Fruit fly (Drosophila melanogaster) whole organism, embryonic: ENCODE results near the gene crq.

Source experiments
- Ada2b ChIP-seq: fragments of 200-800 bp; sonication (Bioruptor generic); IDR thresholded peaks from 2 replicates; pipeline ENCODE4 v1.3.6; 2022; ENCODE audit warnings: missing biosample characterization, missing genetic modification characterization
- Aef1 ChIP-seq: fragments of 200-800 bp; sonication (Bioruptor generic); IDR thresholded peaks from 3 replicates; pipeline ENCODE4 v1.3.6; 2022; ENCODE audit warnings: missing biosample characterization, missing genetic modification characterization
- Bgb ChIP-seq: fragments of 200-800 bp; sonication (Bioruptor generic); IDR thresholded peaks from 2 replicates; pipeline ENCODE4 v1.3.6; 2022; ENCODE audit warnings: missing biosample characterization, missing genetic modification characterization; ENCODE audit not compliant: partially characterized antibody
- CG10274 ChIP-seq: fragments of 200-800 bp; sonication (Bioruptor generic); optimal IDR thresholded peaks from 3 replicates; lab custom pipeline; 2017; ENCODE audit warnings: missing biosample characterization, mild to moderate bottlenecking, missing genetic modification characterization
- CG10979 ChIP-seq: fragments of 200-800 bp; sonication (Bioruptor generic); optimal IDR thresholded peaks from 2 replicates; lab custom pipeline; 2018; ENCODE audit warnings: missing biosample characterization, mild to moderate bottlenecking, missing genetic modification characterization, moderate library complexity
- CG12744 ChIP-seq: fragments of 200-800 bp; sonication (Bioruptor generic); optimal IDR thresholded peaks from 2 replicates; lab custom pipeline; 2016; ENCODE audit warnings: missing biosample characterization, missing genetic modification characterization
- CG1602 ChIP-seq: fragments of 200-800 bp; sonication (Bioruptor generic); optimal IDR thresholded peaks from 3 replicates; lab custom pipeline; 2016; ENCODE audit warnings: missing biosample characterization, missing genetic modification characterization
- CG17385 ChIP-seq: fragments of 200-800 bp; sonication (Bioruptor generic); optimal IDR thresholded peaks from 3 replicates; lab custom pipeline; 2018; ENCODE audit warnings: missing biosample characterization, mild to moderate bottlenecking, missing genetic modification characterization
- CG30020 ChIP-seq: fragments of 200-800 bp; optimal IDR thresholded peaks from 2 replicates; lab custom pipeline; 2019; ENCODE audit warnings: missing biosample characterization, mild to moderate bottlenecking, missing genetic modification characterization, moderate library complexity
- CG3065 ChIP-seq: fragments of 200-800 bp; sonication (Bioruptor generic); optimal IDR thresholded peaks from 2 replicates; lab custom pipeline; 2016; ENCODE audit warnings: missing biosample characterization, missing genetic modification characterization
- CG32767 ChIP-seq: fragments of 200-800 bp; sonication (Bioruptor generic); IDR thresholded peaks from 2 replicates; pipeline ENCODE4 v1.3.6; 2022; ENCODE audit warnings: missing biosample characterization, missing genetic modification characterization
- CG3847 ChIP-seq: fragments of 200-800 bp; sonication (Bioruptor generic); IDR thresholded peaks from 2 replicates; pipeline ENCODE4 v1.3.6; 2022; ENCODE audit warnings: missing biosample characterization, missing genetic modification characterization
- CG4617 ChIP-seq: fragments of 200-800 bp; sonication (Bioruptor generic); optimal IDR thresholded peaks from 3 replicates; lab custom pipeline; 2016; ENCODE audit warnings: missing biosample characterization, missing genetic modification characterization, borderline replicate concordance
- CG6654 ChIP-seq: fragments of 200-800 bp; sonication (Bioruptor generic); optimal IDR thresholded peaks from 2 replicates; lab custom pipeline; 2017; ENCODE audit warnings: missing biosample characterization, mild to moderate bottlenecking, missing genetic modification characterization
- CG7271 ChIP-seq: fragments of 200-800 bp; sonication (Bioruptor generic); optimal IDR thresholded peaks from 2 replicates; lab custom pipeline; 2018; ENCODE audit warnings: missing biosample characterization, mild to moderate bottlenecking, missing genetic modification characterization, moderate library complexity
- CG7987 ChIP-seq: fragments of 200-800 bp; sonication (Bioruptor generic); optimal IDR thresholded peaks from 2 replicates; lab custom pipeline; 2018; ENCODE audit warnings: missing biosample characterization, mild to moderate bottlenecking, missing genetic modification characterization, moderate library complexity
- CG8281 ChIP-seq: fragments of 200-800 bp; sonication (Bioruptor generic); optimal IDR thresholded peaks from 2 replicates; lab custom pipeline; 2018; ENCODE audit warnings: missing biosample characterization, mild to moderate bottlenecking, missing genetic modification characterization, moderate library complexity
- CG9797 ChIP-seq: fragments of 200-800 bp; sonication (Bioruptor generic); optimal IDR thresholded peaks from 3 replicates; lab custom pipeline; 2018; ENCODE audit warnings: missing biosample characterization, mild to moderate bottlenecking, missing genetic modification characterization
- CrebB ChIP-seq: fragments of 200-800 bp; sonication (Bioruptor generic); optimal IDR thresholded peaks from 3 replicates; lab custom pipeline; 2018; ENCODE audit warnings: missing biosample characterization, mild to moderate bottlenecking, missing genetic modification characterization
- D19A ChIP-seq: fragments of 200-800 bp; optimal IDR thresholded peaks from 3 replicates; lab custom pipeline; 2019; ENCODE audit warnings: missing biosample characterization, mild to moderate bottlenecking, missing genetic modification characterization, moderate library complexity
- Dek ChIP-seq: fragments of 200-800 bp; sonication (Bioruptor generic); optimal IDR thresholded peaks from 3 replicates; lab custom pipeline; 2019; ENCODE audit warnings: missing biosample characterization, mild to moderate bottlenecking, missing genetic modification characterization, moderate library complexity
- Dp ChIP-seq: fragments of 200-800 bp; sonication (Bioruptor generic); optimal IDR thresholded peaks from 2 replicates; lab custom pipeline; 2018; ENCODE audit warnings: missing biosample characterization, mild to moderate bottlenecking, missing genetic modification characterization, moderate library complexity
- ERR ChIP-seq: fragments of 200-800 bp; sonication (Bioruptor generic); optimal IDR thresholded peaks from 2 replicates; lab custom pipeline; 2016; ENCODE audit warnings: missing biosample characterization, missing genetic modification characterization
- GATAe ChIP-seq: fragments of 200-800 bp; sonication (Bioruptor generic); conservative IDR thresholded peaks from 2 replicates; pipeline ENCODE4 v1.3.6; 2022; ENCODE audit warnings: missing biosample characterization, missing genetic modification characterization
- Gsc ChIP-seq: fragments of 200-800 bp; sonication (Bioruptor generic); IDR thresholded peaks from 2 replicates; pipeline ENCODE4 v1.3.6; 2022; ENCODE audit warnings: missing biosample characterization, missing genetic modification characterization
- Gug ChIP-seq: fragments of 200-800 bp; sonication (Bioruptor generic); IDR thresholded peaks from 4 replicates; pipeline ENCODE4 v1.3.6; 2022; ENCODE audit warnings: missing biosample characterization, missing genetic modification characterization
- Hey ChIP-seq: fragments of 200-800 bp; sonication (Bioruptor generic); optimal IDR thresholded peaks from 3 replicates; lab custom pipeline; 2018; ENCODE audit warnings: missing biosample characterization, mild to moderate bottlenecking, missing genetic modification characterization
- Hr78 ChIP-seq, 2 experiments: fragments of 200-800 bp in 1 of 2; fragments of >200 bp in 1 of 2; sonication (Bioruptor generic) in 1 of 2; optimal IDR thresholded peaks; 2 replicates each; lab custom pipeline; 2017 to 2019; ENCODE audit warnings: missing biosample characterization in 2 of 2, missing genetic modification characterization in 2 of 2, mild to moderate bottlenecking in 1 of 2, moderate library complexity in 1 of 2
- Lim3 ChIP-seq: fragments of 200-800 bp; sonication (Bioruptor generic); IDR thresholded peaks from 2 replicates; pipeline ENCODE4 v1.3.6; 2022; ENCODE audit warnings: missing biosample characterization, missing genetic modification characterization
- Myb ChIP-seq: fragments of 200-800 bp; sonication (Bioruptor generic); optimal IDR thresholded peaks from 2 replicates; lab custom pipeline; 2016; ENCODE audit warnings: missing biosample characterization, missing genetic modification characterization
- Nf-YC ChIP-seq: fragments of 200-800 bp; optimal IDR thresholded peaks from 3 replicates; lab custom pipeline; 2019; ENCODE audit warnings: missing biosample characterization, mild to moderate bottlenecking, missing genetic modification characterization, moderate library complexity
- Sry-β ChIP-seq: fragments of 200-800 bp; sonication (Bioruptor generic); optimal IDR thresholded peaks from 2 replicates; lab custom pipeline; 2018; ENCODE audit warnings: missing biosample characterization, mild to moderate bottlenecking, missing genetic modification characterization, moderate library complexity
- cad ChIP-seq: fragments of >200 bp; optimal IDR thresholded peaks from 2 replicates; lab custom pipeline; 2017; ENCODE audit warnings: missing biosample characterization, missing genetic modification characterization
- dati ChIP-seq: fragments of 200-800 bp; sonication (Bioruptor generic); IDR thresholded peaks from 2 replicates; pipeline ENCODE4 v1.3.6; 2022; ENCODE audit warnings: missing biosample characterization, missing genetic modification characterization
- emc ChIP-seq: fragments of 200-800 bp; sonication (Bioruptor generic); optimal IDR thresholded peaks from 2 replicates; lab custom pipeline; 2016; ENCODE audit warnings: missing biosample characterization, missing genetic modification characterization
- ewg ChIP-seq: fragments of 200-800 bp; sonication (Bioruptor generic); optimal IDR thresholded peaks from 3 replicates; lab custom pipeline; 2017; ENCODE audit warnings: mild to moderate bottlenecking, missing biosample characterization, missing genetic modification reagents, missing genetic modification characterization
- ftz-f1 ChIP-seq: fragments of 200-800 bp; sonication (Bioruptor generic); optimal IDR thresholded peaks from 2 replicates; lab custom pipeline; 2016; ENCODE audit warnings: missing biosample characterization, missing genetic modification characterization
- gcm2 ChIP-seq: fragments of 200-800 bp; sonication (Bioruptor generic); optimal IDR thresholded peaks from 2 replicates; lab custom pipeline; 2016; ENCODE audit warnings: missing biosample characterization, missing genetic modification characterization
- gfzf ChIP-seq: fragments of 200-800 bp; sonication (Bioruptor generic); optimal IDR thresholded peaks from 2 replicates; lab custom pipeline; 2016; ENCODE audit warnings: missing biosample characterization, mild to moderate bottlenecking, missing genetic modification characterization, moderate library complexity
- h ChIP-seq: fragments of >200 bp; optimal IDR thresholded peaks from 2 replicates; lab custom pipeline; 2017
- ken ChIP-seq: fragments of 200-800 bp; sonication (Bioruptor generic); IDR thresholded peaks from 3 replicates; pipeline ENCODE4 v1.3.6; 2022; ENCODE audit warnings: missing biosample characterization, missing genetic modification characterization
- klu ChIP-seq: fragments of 200-800 bp; sonication (Bioruptor generic); IDR thresholded peaks from 2 replicates; pipeline ENCODE4 v1.3.6; 2022; ENCODE audit warnings: missing biosample characterization, missing genetic modification characterization
- kni ChIP-seq: fragments of 200-800 bp; sonication (Bioruptor generic); optimal IDR thresholded peaks from 3 replicates; lab custom pipeline; 2017; ENCODE audit warnings: mild to moderate bottlenecking, missing biosample characterization, missing genetic modification reagents, missing genetic modification characterization
- prd ChIP-seq, 3 experiments: fragments of >200 bp in 2 of 3; fragments of 200-800 bp in 1 of 3; sonication (Bioruptor generic) in 1 of 3; optimal IDR thresholded peaks in 2 of 3; IDR thresholded peaks in 1 of 3; 2 replicates in 2 of 3; 3 replicates in 1 of 3; pipeline versions ENCODE4 v1.3.6 to Lab custom; 2017 to 2022; ENCODE audit warnings: missing biosample characterization in 1 of 3, missing genetic modification characterization in 1 of 3
- pzg ChIP-seq: fragments of 200-800 bp; sonication (Bioruptor generic); optimal IDR thresholded peaks from 3 replicates; lab custom pipeline; 2018; ENCODE audit warnings: missing biosample characterization, mild to moderate bottlenecking, missing genetic modification characterization, moderate library complexity
- rib ChIP-seq: fragments of 200-800 bp; sonication (Bioruptor generic); IDR thresholded peaks from 2 replicates; pipeline ENCODE4 v1.3.6; 2022; ENCODE audit warnings: missing biosample characterization, missing genetic modification characterization
- sisA ChIP-seq: fragments of 200-800 bp; sonication (Bioruptor generic); IDR thresholded peaks from 2 replicates; pipeline ENCODE4 v1.3.6; 2022; ENCODE audit warnings: missing biosample characterization, missing genetic modification characterization
- sob ChIP-seq: fragments of 200-800 bp; sonication (Bioruptor generic); IDR thresholded peaks from 2 replicates; pipeline ENCODE4 v1.3.6; 2022; ENCODE audit warnings: missing biosample characterization, missing genetic modification characterization
- stwl ChIP-seq: fragments of 200-800 bp; sonication (Bioruptor generic); optimal IDR thresholded peaks from 3 replicates; lab custom pipeline; 2018; ENCODE audit warnings: missing biosample characterization, mild to moderate bottlenecking, missing genetic modification characterization, moderate library complexity
- trem ChIP-seq: fragments of 200-800 bp; optimal IDR thresholded peaks from 3 replicates; lab custom pipeline; 2019; ENCODE audit warnings: missing biosample characterization, mild to moderate bottlenecking, missing genetic modification characterization, moderate library complexity
- unpg ChIP-seq: fragments of 200-800 bp; sonication (Bioruptor generic); optimal IDR thresholded peaks from 3 replicates; lab custom pipeline; 2018; ENCODE audit warnings: missing biosample characterization, mild to moderate bottlenecking, missing genetic modification characterization, moderate library complexity

crq gene

DNA sequence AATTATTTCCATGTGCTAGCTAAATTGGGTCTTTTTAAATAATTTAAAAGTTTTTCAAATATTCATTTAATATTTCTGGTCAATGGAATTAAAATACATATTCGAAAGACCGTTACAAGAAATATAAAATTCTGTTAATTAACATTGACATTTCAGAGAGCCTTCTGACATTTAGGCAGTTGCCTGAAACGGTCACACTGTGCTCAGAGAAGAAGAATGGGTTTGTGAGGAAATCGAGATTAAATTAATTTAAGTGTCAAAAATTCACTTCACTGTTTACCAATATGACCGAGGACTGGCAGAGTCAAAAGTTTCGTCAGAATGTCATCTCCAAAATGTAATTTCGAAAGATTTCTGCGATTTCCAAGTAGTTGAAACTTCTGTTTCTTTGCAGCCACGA, 20.0 kb upstream of the crq start, which contains the start of gene MED15:
Gene MED15, plus strand, starts transcription at position 185 of the 400 bp plus-strand sequence.
- TF ChIP-seq h (lab: Kevin White, UChicago) (no peak), CG6654 (GFP tag; lab: Kevin White, UChicago) (no peak), GATAe (GFP tag; lab: Robert Waterston, UW) (no peak), rib (GFP tag; lab: Robert Waterston, UW) (no peak), Gug (GFP tag; lab: Robert Waterston, UW) (no peak), Hr78 (GFP tag; optimal IDR thresholded peaks at IDR 0.05; lab: Kevin White, UChicago) (no peak), CG3847 (GFP tag; lab: Robert Waterston, UW) (no peak), sob (no peak), Ada2b (no peak), stwl (tag; lab: Kevin White, UChicago) (peak; percentile 55), CG12744 (GFP tag; lab: Kevin White, UChicago) (no peak), gcm2 (no peak), ftz-f1 (GFP tag; lab: Kevin White, UChicago) (no peak), gfzf (GFP tag; lab: Kevin White, UChicago) (peak; percentile 75), klu (no peak), Hey (tag; lab: Kevin White, UChicago) (no peak), unpg (GFP tag; lab: Kevin White, UChicago) (no peak), Nf-YC (tag; lab: Kevin White, UChicago) (peak; percentile 25), ken (GFP tag; lab: Robert Waterston, UW) (no peak), Gsc (GFP tag; lab: Robert Waterston, UW) (no peak), CG10274 (GFP tag; lab: Kevin White, UChicago) (no peak), CG4617 (GFP tag; lab: Kevin White, UChicago) (peak; percentile 40), CG7271 (tag; lab: Kevin White, UChicago) (no peak), dati (no peak), Sry-β (no peak), D19A (tag; lab: Kevin White, UChicago) (no peak), prd (optimal IDR thresholded peaks at IDR 0.05; lab: Kevin White, UChicago) (no peak), prd (GFP tag; IDR thresholded peaks at IDR 0.05; lab: Robert Waterston, UW) (no peak), CG17385 (peak; percentile 59), Bgb (GFP tag; lab: Robert Waterston, UW) (no peak), kni (GFP tag; lab: Kevin White, UChicago) (no peak), CG7987 (GFP tag; lab: Kevin White, UChicago) (no peak), ERR (GFP tag; lab: Kevin White, UChicago) (no peak), pzg (GFP tag; lab: Kevin White, UChicago) (peak; percentile 52), CrebB (tag; lab: Kevin White, UChicago) (no peak), cad (no peak), sisA (GFP tag; lab: Robert Waterston, UW) (no peak), trem (tag; lab: Kevin White, UChicago) (peak; percentile 2), Dp (GFP tag; lab: Kevin White, UChicago) (peak; percentile 8), CG30020 (tag; lab: Kevin White, UChicago) (no peak), emc (GFP tag; lab: Kevin White, UChicago) (no peak), ewg (GFP tag; lab: Kevin White, UChicago) (peak; percentile 77), CG9797 (GFP tag; lab: Kevin White, UChicago) (peak; percentile 44), Lim3 (GFP tag; lab: Robert Waterston, UW) (no peak), CG3065 (GFP tag; lab: Kevin White, UChicago) (no peak), Aef1 (no peak), Myb (GFP tag; lab: Kevin White, UChicago) (peak; percentile 78), CG32767 (no peak), CG8281 (tag; lab: Kevin White, UChicago) (no peak), CG1602 (GFP tag; lab: Kevin White, UChicago) (no peak), CG10979 (tag; lab: Kevin White, UChicago) (no peak), Dek (tag; lab: Kevin White, UChicago) (no peak)
